Fruit fly (Drosophila melanogaster): Measurements from ENCODE around the gene CG14630.

DNA sequence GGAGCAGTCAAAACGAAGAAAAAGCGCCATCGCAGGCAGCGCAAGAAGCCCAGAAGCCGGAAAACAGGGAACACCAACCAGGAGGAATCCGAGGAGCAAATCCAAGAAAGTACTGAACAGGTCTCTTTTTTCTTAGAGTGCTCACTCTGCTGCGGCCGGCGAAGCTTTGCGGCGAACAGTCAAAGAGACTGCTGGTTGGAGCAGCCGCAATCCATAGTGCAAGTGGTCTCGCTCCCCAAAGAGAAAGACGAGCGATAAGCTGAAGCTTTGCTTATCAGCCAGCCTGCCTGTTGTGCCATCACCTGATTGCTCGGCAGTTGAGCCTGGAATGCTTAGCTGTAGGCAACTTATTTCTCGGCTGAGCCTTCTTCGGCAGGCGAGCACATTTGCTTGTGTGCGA is at the start of gene CG14630:
- TF ChIP-seq Snoo (tag; optimal IDR thresholded peaks at IDR 0.05): no peak
- no peak for TF ChIP-seq gl (tag; optimal IDR thresholded peaks at IDR 0.05)
- no peak for TF ChIP-seq CG13204 (GFP tag; optimal IDR thresholded peaks at IDR 0.05)
- TF ChIP-seq CG17806 (tag; optimal IDR thresholded peaks at IDR 0.05): no peak
- TF ChIP-seq Ets98B (GFP tag; IDR thresholded peaks at IDR 0.05): no peak
- TF ChIP-seq EcR (GFP tag; optimal IDR thresholded peaks at IDR 0.05): no peak
